Worm (Caenorhabditis elegans) whole organism, early embryonic: ENCODE data around the gene B0244.4.

Experiments used
- B0310.2 ChIP-seq: sonication (generic microtip); optimal IDR thresholded peaks from 2 replicates; lab custom pipeline; 2016; ENCODE audit warnings: mild to moderate bottlenecking, missing genetic modification characterization, missing compliant biosample characterization
- F13C5.2 ChIP-seq: sonication (generic microtip); optimal IDR thresholded peaks from 2 replicates; lab custom pipeline; 2017; ENCODE audit warnings: mild to moderate bottlenecking, missing genetic modification characterization, inconsistent platforms, missing compliant biosample characterization
- aly-1 ChIP-seq: sonication (generic microtip); optimal IDR thresholded peaks from 2 replicates; lab custom pipeline; 2016; ENCODE audit warnings: missing genetic modification characterization, missing compliant biosample characterization
- ama-1 ChIP-seq: fragments of 150-350 bp; optimal IDR thresholded peaks from 2 replicates; lab custom pipeline; 2014
- ceh-13 ChIP-seq: fragments of 200-800 bp; sonication (Bioruptor generic); optimal IDR thresholded peaks from 2 replicates; lab custom pipeline; 2018; ENCODE audit warnings: mild to moderate bottlenecking, missing genetic modification characterization, missing compliant biosample characterization
- ceh-36 ChIP-seq: sonication (generic microtip); optimal IDR thresholded peaks from 2 replicates; lab custom pipeline; 2016; ENCODE audit warnings: missing genetic modification characterization, inconsistent platforms, missing compliant biosample characterization
- ets-7 ChIP-seq: sonication (generic microtip); optimal IDR thresholded peaks from 2 replicates; lab custom pipeline; 2016; ENCODE audit warnings: missing genotype, missing genetic modification characterization, missing compliant biosample characterization
- flt-1 ChIP-seq: fragments of 200-800 bp; sonication (Bioruptor generic); IDR thresholded peaks from 2 replicates; pipeline ENCODE4 v1.3.6; 2022; ENCODE audit warnings: missing genetic modification characterization, missing compliant biosample characterization
- hmbx-1 ChIP-seq: sonication (generic microtip); optimal IDR thresholded peaks from 2 replicates; lab custom pipeline; 2016; ENCODE audit warnings: mild to moderate bottlenecking, missing genetic modification characterization, missing compliant biosample characterization
- hmg-4 ChIP-seq: fragments of 200-800 bp; sonication (Bioruptor generic); optimal IDR thresholded peaks from 2 replicates; lab custom pipeline; 2018; ENCODE audit warnings: mild to moderate bottlenecking, missing genetic modification characterization, missing compliant biosample characterization
- hnd-1 ChIP-seq: sonication (generic microtip); optimal IDR thresholded peaks from 2 replicates; lab custom pipeline; 2016; ENCODE audit warnings: missing genetic modification characterization, missing compliant biosample characterization
- pes-1 ChIP-seq: fragments of 200-800 bp; sonication (Bioruptor generic); IDR thresholded peaks from 2 replicates; pipeline ENCODE4 v1.3.6; 2022; ENCODE audit warnings: missing genetic modification reagents, missing genetic modification characterization, missing compliant biosample characterization
- scrt-1 ChIP-seq: fragments of 200-800 bp; sonication (Bioruptor generic); IDR thresholded peaks from 2 replicates; pipeline ENCODE4 v1.3.6; 2022; ENCODE audit warnings: missing genetic modification characterization, missing compliant biosample characterization
- sea-1 ChIP-seq: fragments of 200-800 bp; sonication (Bioruptor generic); conservative IDR thresholded peaks from 2 replicates; pipeline ENCODE4 v1.3.6; 2022; ENCODE audit warnings: missing genetic modification characterization, missing compliant biosample characterization
- tbx-11 ChIP-seq: fragments of 200-800 bp; sonication (Bioruptor generic); IDR thresholded peaks from 2 replicates; pipeline ENCODE4 v1.3.6; 2022; ENCODE audit warnings: missing genetic modification characterization, missing compliant biosample characterization
- tbx-37 ChIP-seq: fragments of 200-800 bp; sonication (Bioruptor generic); conservative IDR thresholded peaks from 2 replicates; pipeline ENCODE4 v1.3.6; 2022; ENCODE audit warnings: missing genetic modification reagents, missing genetic modification characterization, missing compliant biosample characterization
- tra-4 ChIP-seq: sonication (generic microtip); optimal IDR thresholded peaks from 2 replicates; lab custom pipeline; 2017; ENCODE audit warnings: missing genetic modification characterization, missing compliant biosample characterization

B0244.4 gene

ce11 chrIII:5750503-5750902, 3.2 kb downstream of the B0244.4 start:
- no peak for TF ChIP-seq sea-1 (GFP tag; lab: Robert Waterston, UW)
- no peak for TF ChIP-seq hmg-4 (GFP tag; lab: Kevin White, UChicago)
- no peak for TF ChIP-seq ceh-13
- TF ChIP-seq flt-1 (GFP tag; lab: Robert Waterston, UW): no peak
- no peak for TF ChIP-seq ceh-36 (tag; lab: Kevin White, UChicago)
- no peak for TF ChIP-seq tra-4 (tag; lab: Kevin White, UChicago)
- no peak for TF ChIP-seq ets-7 (tag; lab: Kevin White, UChicago)
- no peak for TF ChIP-seq ama-1
- no peak for TF ChIP-seq pes-1 (GFP tag; lab: Robert Waterston, UW)
- no peak for TF ChIP-seq F13C5.2 (tag; lab: Kevin White, UChicago)

- TF ChIP-seq tra-4 (tag; lab: Kevin White, UChicago) (no peak), flt-1 (GFP tag; lab: Robert Waterston, UW) (no peak), sea-1 (GFP tag; lab: Robert Waterston, UW) (no peak), F13C5.2 (tag; lab: Kevin White, UChicago) (no peak), ceh-36 (tag; lab: Kevin White, UChicago) (no peak), B0310.2 (no peak), aly-1 (no peak), scrt-1 (GFP tag; lab: Robert Waterston, UW) (no peak), ama-1 (no peak), ets-7 (tag; lab: Kevin White, UChicago) (no peak), hmg-4 (GFP tag; lab: Kevin White, UChicago) (no peak), tbx-37 (no peak), tbx-11 (GFP tag; lab: Robert Waterston, UW) (no peak), hnd-1 (tag; lab: Kevin White, UChicago) (no peak), hmbx-1 (tag; lab: Kevin White, UChicago) (no peak), ceh-13 (no peak), pes-1 (GFP tag; lab: Robert Waterston, UW) (no peak)
These were observed 7.9 kb downstream of the B0244.4 start, which contains the start of gene ida-1 for ce11 chrIII:5755204-5755603. ida-1 (plus strand) TSS chrIII:5755539.

DNA sequence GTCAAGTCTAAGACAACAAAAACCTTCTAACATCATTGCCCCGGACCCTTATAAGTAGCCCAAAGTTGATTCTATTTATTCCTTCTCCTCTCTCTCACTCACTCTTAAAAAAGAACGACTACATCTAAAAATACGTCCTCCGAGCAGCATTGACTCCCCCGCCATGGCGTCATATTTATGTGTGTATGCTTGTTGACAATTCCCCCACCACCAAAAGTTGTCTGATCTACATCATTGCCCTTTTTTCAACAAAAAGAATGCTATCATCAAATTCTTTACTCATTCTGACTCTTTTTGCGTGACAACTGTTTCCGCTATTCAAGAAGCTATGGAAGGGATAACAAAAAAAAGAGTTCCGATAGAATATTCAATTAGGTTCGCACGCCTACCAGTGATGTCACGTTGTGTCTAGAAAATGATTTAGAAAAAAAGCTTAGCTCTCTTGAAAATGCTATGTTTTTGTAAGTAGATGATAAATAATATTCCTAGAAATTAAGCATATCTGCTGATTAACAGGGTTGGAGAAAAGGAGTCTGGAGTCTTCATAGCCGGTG, 10.3 kb downstream of the B0244.4 start:
- TF ChIP-seq flt-1 (GFP tag; lab: Robert Waterston, UW) (no peak), ceh-36 (tag; lab: Kevin White, UChicago) (no peak), hmg-4 (GFP tag; lab: Kevin White, UChicago) (no peak), F13C5.2 (tag; lab: Kevin White, UChicago) (no peak), sea-1 (GFP tag; lab: Robert Waterston, UW) (no peak), B0310.2 (no peak), tra-4 (tag; lab: Kevin White, UChicago) (no peak), tbx-11 (GFP tag; lab: Robert Waterston, UW) (no peak), ets-7 (tag; lab: Kevin White, UChicago) (no peak), scrt-1 (GFP tag; lab: Robert Waterston, UW) (no peak), hnd-1 (tag; lab: Kevin White, UChicago) (no peak), tbx-37 (no peak), ceh-13 (no peak), hmbx-1 (tag; lab: Kevin White, UChicago) (no peak), pes-1 (GFP tag; lab: Robert Waterston, UW) (no peak), ama-1 (no peak), aly-1 (no peak)

DNA sequence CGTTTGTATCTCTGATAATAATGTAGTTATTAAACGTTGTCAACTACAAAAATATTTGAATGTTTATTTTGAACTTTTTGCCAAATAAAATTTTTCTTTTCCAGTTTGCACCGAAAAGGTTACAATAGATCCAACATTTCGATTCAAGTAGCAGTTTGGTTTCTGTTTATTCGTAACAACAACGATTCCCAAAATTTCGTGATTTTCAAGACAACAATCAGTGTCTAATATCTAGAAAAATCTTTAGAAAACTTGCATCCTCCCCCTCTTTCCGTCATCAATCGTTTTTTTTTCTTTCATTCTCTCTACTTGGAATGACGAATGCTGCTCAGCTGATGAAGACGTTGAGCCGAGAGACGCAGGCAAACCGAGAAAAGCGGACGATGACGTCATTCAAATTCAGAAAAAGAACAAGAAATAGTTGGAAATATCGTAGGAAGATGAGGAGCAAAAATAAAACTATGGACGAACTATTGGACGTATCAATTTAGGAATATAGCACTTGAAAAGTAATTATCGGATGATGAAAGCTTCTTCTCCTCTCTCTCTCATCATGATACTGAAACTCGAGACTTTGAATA, 11.3 kb downstream of the B0244.4 start:
- TF ChIP-seq tra-4 (tag; lab: Kevin White, UChicago) (no peak), tbx-37 (no peak), ceh-36 (tag; lab: Kevin White, UChicago) (no peak), hmbx-1 (tag; lab: Kevin White, UChicago) (no peak), sea-1 (GFP tag; lab: Robert Waterston, UW) (no peak), ama-1 (no peak), hmg-4 (GFP tag; lab: Kevin White, UChicago) (no peak), ets-7 (tag; lab: Kevin White, UChicago) (no peak), tbx-11 (GFP tag; lab: Robert Waterston, UW) (no peak), scrt-1 (GFP tag; lab: Robert Waterston, UW) (no peak), hnd-1 (tag; lab: Kevin White, UChicago) (no peak), F13C5.2 (tag; lab: Kevin White, UChicago) (no peak), aly-1 (no peak), ceh-13 (no peak), pes-1 (GFP tag; lab: Robert Waterston, UW) (no peak), B0310.2 (no peak), flt-1 (GFP tag; lab: Robert Waterston, UW) (no peak)

ce11 chrIII:5760721-5761120, 13.4 kb downstream of the B0244.4 start:
- TF ChIP-seq tbx-11 (GFP tag; lab: Robert Waterston, UW) (no peak), F13C5.2 (tag; lab: Kevin White, UChicago) (no peak), ceh-13 (no peak), ama-1 (no peak), hmg-4 (GFP tag; lab: Kevin White, UChicago) (no peak), tbx-37 (no peak), hmbx-1 (tag; lab: Kevin White, UChicago) (no peak), sea-1 (GFP tag; lab: Robert Waterston, UW) (no peak), ceh-36 (tag; lab: Kevin White, UChicago) (no peak), flt-1 (GFP tag; lab: Robert Waterston, UW) (no peak), hnd-1 (tag; lab: Kevin White, UChicago) (no peak), ets-7 (tag; lab: Kevin White, UChicago) (no peak), tra-4 (tag; lab: Kevin White, UChicago) (no peak)

DNA sequence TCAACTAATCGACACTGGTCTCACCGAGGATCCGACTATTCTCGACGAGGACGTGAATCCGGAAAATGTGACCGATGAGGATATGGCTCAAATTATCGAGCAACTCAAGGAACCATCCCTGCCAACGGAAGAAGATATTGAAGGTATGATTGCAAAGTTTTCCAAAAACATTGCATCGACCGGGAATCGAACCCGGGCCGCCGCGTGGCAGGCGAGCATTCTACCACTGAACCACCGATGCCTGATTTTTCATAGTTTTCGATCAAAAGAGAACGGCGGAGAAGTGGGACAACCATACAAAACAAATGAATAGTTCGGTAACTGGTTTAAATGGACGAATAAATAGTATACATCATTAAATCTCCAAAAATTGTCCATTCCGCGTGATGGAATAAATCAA, 14.6 kb downstream of the B0244.4 start:
- TF ChIP-seq hmg-4 (GFP tag; lab: Kevin White, UChicago) (no peak), scrt-1 (GFP tag; lab: Robert Waterston, UW) (no peak), hnd-1 (tag; lab: Kevin White, UChicago) (no peak), flt-1 (GFP tag; lab: Robert Waterston, UW) (no peak), ceh-13 (no peak), pes-1 (GFP tag; lab: Robert Waterston, UW) (no peak), hmbx-1 (tag; lab: Kevin White, UChicago) (no peak), tbx-37 (no peak), tra-4 (tag; lab: Kevin White, UChicago) (no peak), F13C5.2 (tag; lab: Kevin White, UChicago) (no peak)
